Worm (Caenorhabditis elegans) whole organism, young adult: ENCODE data around the gene ent-3.

Experiments used
- T26A5.8 ChIP-seq: sonication (generic microtip); optimal IDR thresholded peaks from 2 replicates; lab custom pipeline; 2016; ENCODE audit warnings: missing genetic modification characterization, missing compliant biosample characterization
- ama-1 ChIP-seq, 3 experiments: fragments of 150-350 bp in 1 of 3; sonication (generic microtip) in 2 of 3; optimal IDR thresholded peaks; 2 replicates each; lab custom pipeline; 2014 to 2018; ENCODE audit warnings: missing biosample characterization in 2 of 3, missing genetic modification characterization in 2 of 3, missing genetic modification reagents in 2 of 3
- rpc-1 ChIP-seq, 2 experiments: fragments of 150-350 bp in 1 of 2; sonication (generic microtip) in 1 of 2; optimal IDR thresholded peaks; 2 replicates each; lab custom pipeline; 2014 to 2018; ENCODE audit warnings: missing biosample characterization in 1 of 2, missing genetic modification characterization in 1 of 2, missing genetic modification reagents in 1 of 2, missing genotype in 1 of 2

ce11 chrV:14254221-14254620, 18.4 kb upstream of the ent-3 start, which contains the start of gene K02E11.7:
- TF ChIP-seq ama-1 (optimal IDR thresholded peaks at IDR 0.05; lab: Kevin White, UChicago) (no peak), ama-1 (GFP tag; optimal IDR thresholded peaks at IDR 0.05; lab: Kevin White, UChicago) (no peak), T26A5.8 (tag; lab: Kevin White, UChicago) (no peak), rpc-1 (optimal IDR thresholded peaks at IDR 0.05; lab: Kevin White, UChicago) (no peak), rpc-1 (tag; optimal IDR thresholded peaks at IDR 0.05; lab: Kevin White, UChicago) (no peak)
